Worm (Caenorhabditis elegans) whole organism, early embryonic: ENCODE measurements around the gene str-123.

Source experiments
- ama-1 ChIP-seq: fragments of 150-350 bp; optimal IDR thresholded peaks from 2 replicates; lab custom pipeline; 2014
- ets-7 ChIP-seq: sonication (generic microtip); optimal IDR thresholded peaks from 2 replicates; lab custom pipeline; 2016; ENCODE audit warnings: missing genotype, missing genetic modification characterization, missing compliant biosample characterization
- scrt-1 ChIP-seq: fragments of 200-800 bp; sonication (Bioruptor generic); IDR thresholded peaks from 2 replicates; pipeline ENCODE4 v1.3.6; 2022; ENCODE audit warnings: missing genetic modification characterization, missing compliant biosample characterization
- tra-4 ChIP-seq: sonication (generic microtip); optimal IDR thresholded peaks from 2 replicates; lab custom pipeline; 2017; ENCODE audit warnings: missing genetic modification characterization, missing compliant biosample characterization

DNA sequence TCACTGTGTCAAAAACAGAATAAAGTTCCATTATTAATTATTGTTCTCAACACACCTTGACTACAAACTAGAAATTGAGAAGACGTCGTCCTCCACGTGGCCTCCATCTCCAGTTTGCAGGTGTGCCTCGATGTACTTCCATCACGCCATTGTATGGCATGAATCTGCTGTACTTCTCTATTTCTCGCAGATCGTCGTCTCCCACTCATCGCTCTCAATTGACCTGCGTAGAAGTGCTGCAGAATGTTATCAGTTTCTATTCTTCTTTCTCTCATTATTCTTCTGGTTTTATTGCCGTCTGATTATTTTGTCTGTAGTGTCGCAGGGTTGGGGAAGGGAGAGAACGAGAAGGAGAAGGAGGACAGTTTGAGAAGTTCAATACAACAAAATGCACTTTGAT, 30.5 kb upstream of the str-123 start:
- TF ChIP-seq scrt-1 (GFP tag; lab: Robert Waterston, UW) (no peak), ama-1 (no peak), tra-4 (no peak), ets-7 (tag; lab: Kevin White, UChicago) (no peak)
